Worm (Caenorhabditis elegans): Measurements from ENCODE around the gene pde-4.

- TF ChIP-seq aly-2 (tag; optimal IDR thresholded peaks at IDR 0.05): no peak
- TF ChIP-seq C04F5.9 (tag; optimal IDR thresholded peaks at IDR 0.05): no peak
- TF ChIP-seq lin-15B (tag; optimal IDR thresholded peaks at IDR 0.05): no peak
- TF ChIP-seq ama-1 (optimal IDR thresholded peaks at IDR 0.05): no peak
- no peak for TF ChIP-seq nhr-77 (tag; optimal IDR thresholded peaks at IDR 0.05)
- no peak for TF ChIP-seq snpc-4 (tag; optimal IDR thresholded peaks at IDR 0.05)
- TF ChIP-seq ets-5 (GFP tag; IDR thresholded peaks at IDR 0.05): no peak
- TF ChIP-seq nhr-237 (tag; optimal IDR thresholded peaks at IDR 0.05): no peak
- no peak for TF ChIP-seq nhr-28 (tag; optimal IDR thresholded peaks at IDR 0.05)
- no peak for TF ChIP-seq F16B12.6 (tag; optimal IDR thresholded peaks at IDR 0.05)
- no peak for TF ChIP-seq nhr-71 (tag; optimal IDR thresholded peaks at IDR 0.05)
- TF ChIP-seq ceh-8 (GFP tag; optimal IDR thresholded peaks at IDR 0.05): no peak
- TF ChIP-seq unc-62 (GFP tag; optimal IDR thresholded peaks at IDR 0.05): no peak
Measured at ce11 chrII:7666338-7666737, 15.3 kb upstream of the pde-4 start.

Measured in whole organism, L1 larva.